Fruit fly (Drosophila melanogaster): ENCODE measurements around the gene Pde11.

- TF ChIP-seq ovo (GFP tag; optimal IDR thresholded peaks at IDR 0.05) (no peak), Crg-1 (GFP tag; optimal IDR thresholded peaks at IDR 0.05) (peak; percentile 0), CG12768 (GFP tag; optimal IDR thresholded peaks at IDR 0.05) (no peak), cic (GFP tag; optimal IDR thresholded peaks at IDR 0.05) (no peak), kay (GFP tag; ENCODE audit: borderline replicate concordance) (no peak), CG11617 (GFP tag; optimal IDR thresholded peaks at IDR 0.05) (no peak), Clk (GFP tag; optimal IDR thresholded peaks at IDR 0.05) (no peak)
These were observed 106.1 kb downstream of the Pde11 start for dm6 chr2L:18484040-18484381.
